Worm (Caenorhabditis elegans) whole organism, L4 larva: ENCODE results near the gene K09E9.3.
A peak's percentile ranks its signal among the peaks of the same experiment; 100 is the strongest.

Experiments used
- F10B5.3 ChIP-seq: sonication (generic microtip); optimal IDR thresholded peaks from 2 replicates; lab custom pipeline; 2016; ENCODE audit warnings: mild to moderate bottlenecking, missing genetic modification characterization, missing compliant biosample characterization
- F26F4.8 ChIP-seq: fragments of 200-800 bp; sonication (Bioruptor generic); conservative IDR thresholded peaks from 2 replicates; pipeline ENCODE4 v1.3.6; 2022; ENCODE audit warnings: missing genetic modification characterization, missing compliant biosample characterization
- F49E8.2 ChIP-seq: sonication (generic microtip); optimal IDR thresholded peaks from 2 replicates; lab custom pipeline; 2016; ENCODE audit warnings: missing compliant biosample characterization, mild to moderate bottlenecking, missing genetic modification characterization, borderline replicate concordance
- R02D3.7 ChIP-seq: fragments of 150-350 bp; sonication (generic microtip); optimal IDR thresholded peaks from 3 replicates; lab custom pipeline; 2014; ENCODE audit warnings: missing biosample characterization, missing genetic modification characterization
- Y105C5A.15 ChIP-seq: fragments of 200-800 bp; sonication (Bioruptor generic); IDR thresholded peaks from 2 replicates; pipeline ENCODE4 v1.3.6; 2022; ENCODE audit warnings: missing genetic modification characterization, missing compliant biosample characterization
- Y48G9A.11 ChIP-seq: fragments of 200-800 bp; sonication (Bioruptor generic); IDR thresholded peaks from 2 replicates; pipeline ENCODE4 v1.3.6; 2022; ENCODE audit warnings: missing genetic modification reagents, missing genetic modification characterization, missing compliant biosample characterization
- Y5F2A.4 ChIP-seq: fragments of 200-800 bp; sonication (Bioruptor generic); optimal IDR thresholded peaks from 2 replicates; lab custom pipeline; 2018; ENCODE audit warnings: mild to moderate bottlenecking, missing genetic modification characterization, missing compliant biosample characterization
- Y75B8A.6 ChIP-seq: fragments of 200-800 bp; sonication (Bioruptor generic); IDR thresholded peaks from 2 replicates; pipeline ENCODE4 v1.3.6; 2022; ENCODE audit warnings: missing genetic modification reagents, missing genetic modification characterization, missing compliant biosample characterization
- ama-1 ChIP-seq: fragments of 150-350 bp; optimal IDR thresholded peaks from 2 replicates; lab custom pipeline; 2014; ENCODE audit warnings: inconsistent platforms, mixed read lengths
- ceh-62 ChIP-seq: sonication (generic microtip); optimal IDR thresholded peaks from 2 replicates; lab custom pipeline; 2017; ENCODE audit warnings: missing biosample characterization, missing genetic modification characterization
- ceh-82 ChIP-seq: sonication (generic microtip); optimal IDR thresholded peaks from 2 replicates; lab custom pipeline; 2017; ENCODE audit warnings: missing biosample characterization, missing genetic modification characterization
- cey-2 ChIP-seq: sonication (generic microtip); optimal IDR thresholded peaks from 3 replicates; lab custom pipeline; 2017; ENCODE audit warnings: missing genetic modification characterization, mild to moderate bottlenecking, missing compliant biosample characterization, antibody characterized with exemption, borderline replicate concordance; ENCODE audit not compliant: insufficient read depth
- dmd-6 ChIP-seq: fragments of 200-800 bp; sonication (Bioruptor generic); IDR thresholded peaks from 2 replicates; pipeline ENCODE4 v1.3.6; 2022; ENCODE audit warnings: missing genetic modification reagents, missing genetic modification characterization, missing compliant biosample characterization
- dmd-8 ChIP-seq: fragments of 200-800 bp; sonication (Bioruptor generic); IDR thresholded peaks from 2 replicates; pipeline ENCODE4 v1.3.6; 2022; ENCODE audit warnings: missing genetic modification characterization, missing compliant biosample characterization
- dmd-9 ChIP-seq: fragments of 200-800 bp; sonication (Bioruptor generic); IDR thresholded peaks from 2 replicates; pipeline ENCODE4 v1.3.6; 2022; ENCODE audit warnings: missing genetic modification reagents, missing genetic modification characterization, missing compliant biosample characterization
- dpl-1 ChIP-seq: fragments of 150-350 bp; optimal IDR thresholded peaks from 2 replicates; lab custom pipeline; 2014; ENCODE audit warnings: missing biosample characterization, missing genetic modification reagents, missing genetic modification characterization
- egl-43 ChIP-seq: fragments of 200-800 bp; sonication (Bioruptor generic); IDR thresholded peaks from 2 replicates; pipeline ENCODE4 v1.3.6; 2022; ENCODE audit warnings: missing genetic modification reagents, missing genetic modification characterization, missing compliant biosample characterization
- fos-1 ChIP-seq: fragments of 150-350 bp; optimal IDR thresholded peaks from 2 replicates; lab custom pipeline; 2014; ENCODE audit warnings: missing biosample characterization, missing genetic modification characterization
- gei-8 ChIP-seq: fragments of 200-800 bp; sonication (Bioruptor generic); optimal IDR thresholded peaks from 2 replicates; lab custom pipeline; 2018; ENCODE audit warnings: mild to moderate bottlenecking, missing genetic modification characterization, missing compliant biosample characterization
- hlh-30 ChIP-seq: sonication (generic microtip); optimal IDR thresholded peaks from 2 replicates; lab custom pipeline; 2017; ENCODE audit warnings: antibody characterized with exemption, mild to moderate bottlenecking, missing genetic modification characterization, missing compliant biosample characterization; ENCODE audit not compliant: insufficient read depth
- jun-1 ChIP-seq: fragments of 150-350 bp; optimal IDR thresholded peaks from 2 replicates; lab custom pipeline; 2014; ENCODE audit warnings: missing biosample characterization, missing genetic modification reagents, missing genetic modification characterization
- lim-7 ChIP-seq: fragments of 200-800 bp; sonication (Bioruptor generic); IDR thresholded peaks from 2 replicates; pipeline ENCODE4 v1.3.6; 2022; ENCODE audit warnings: missing genetic modification characterization, missing compliant biosample characterization
- lin-1 ChIP-seq: fragments of 200-800 bp; sonication (Bioruptor generic); IDR thresholded peaks from 2 replicates; pipeline ENCODE4 v1.3.6; 2022; ENCODE audit warnings: missing genetic modification reagents, missing genetic modification characterization, missing compliant biosample characterization
- lin-15B ChIP-seq: fragments of 150-350 bp; sonication (generic microtip); optimal IDR thresholded peaks from 3 replicates; lab custom pipeline; 2014; ENCODE audit warnings: missing biosample characterization, missing genetic modification characterization
- lin-29 ChIP-seq: fragments of 200-800 bp; sonication (Bioruptor generic); IDR thresholded peaks from 2 replicates; pipeline ENCODE4 v1.3.6; 2022; ENCODE audit warnings: missing genetic modification reagents, missing genetic modification characterization, missing compliant biosample characterization
- lin-38 ChIP-seq: fragments of 200-800 bp; sonication (Bioruptor generic); IDR thresholded peaks from 2 replicates; pipeline ENCODE4 v1.3.6; 2022; ENCODE audit warnings: missing genetic modification reagents, missing genetic modification characterization, missing compliant biosample characterization
- lsy-2 ChIP-seq, 2 experiments: fragments of 150-350 bp in 1 of 2; sonication (generic microtip) in 1 of 2; optimal IDR thresholded peaks; 2 replicates each; lab custom pipeline; 2014 to 2017; ENCODE audit warnings: missing biosample characterization in 2 of 2, missing genetic modification characterization in 2 of 2
- madf-5 ChIP-seq, 2 experiments: fragments of 200-800 bp; sonication (Bioruptor generic); IDR thresholded peaks; 2 replicates each; pipeline ENCODE4 v1.3.6; 2022; ENCODE audit warnings: missing compliant biosample characterization in 2 of 2, missing genetic modification characterization in 2 of 2
- madf-9 ChIP-seq: fragments of 200-800 bp; sonication (Bioruptor generic); conservative IDR thresholded peaks from 2 replicates; pipeline ENCODE4 v1.3.6; 2022; ENCODE audit warnings: missing genetic modification reagents, missing genetic modification characterization, missing compliant biosample characterization
- mdl-1 ChIP-seq, 2 experiments: fragments of 150-350 bp in 1 of 2; sonication (generic microtip) in 1 of 2; optimal IDR thresholded peaks; 2 replicates each; lab custom pipeline; 2014 to 2017; ENCODE audit warnings: missing biosample characterization in 2 of 2, missing genetic modification characterization in 2 of 2
- mdt-29 ChIP-seq: fragments of 200-800 bp; sonication (Bioruptor generic); IDR thresholded peaks from 2 replicates; pipeline ENCODE4 v1.3.6; 2022; ENCODE audit warnings: missing genetic modification reagents, missing genetic modification characterization, missing compliant biosample characterization
- mes-2 ChIP-seq: sonication (generic microtip); optimal IDR thresholded peaks from 2 replicates; lab custom pipeline; 2016; ENCODE audit warnings: missing genotype, mild to moderate bottlenecking, missing genetic modification characterization, missing compliant biosample characterization; ENCODE audit not compliant: poor library complexity, severe bottlenecking
- mxl-3 ChIP-seq: fragments of 200-800 bp; sonication (Bioruptor generic); optimal IDR thresholded peaks from 2 replicates; lab custom pipeline; 2018; ENCODE audit warnings: mild to moderate bottlenecking, missing genetic modification characterization, missing compliant biosample characterization
- nhr-10 ChIP-seq: fragments of 150-350 bp; optimal IDR thresholded peaks from 2 replicates; lab custom pipeline; 2014; ENCODE audit warnings: missing biosample characterization, missing genetic modification characterization
- nhr-25 ChIP-seq: sonication (generic microtip); optimal IDR thresholded peaks from 2 replicates; lab custom pipeline; 2017; ENCODE audit warnings: missing genetic modification characterization, mild to moderate bottlenecking, missing compliant biosample characterization, antibody characterized with exemption, moderate library complexity, borderline replicate concordance; ENCODE audit not compliant: insufficient read depth
- nhr-41 ChIP-seq: fragments of 200-800 bp; sonication (Bioruptor generic); IDR thresholded peaks from 2 replicates; pipeline ENCODE4 v1.3.6; 2022; ENCODE audit warnings: missing genetic modification reagents, missing genetic modification characterization, missing compliant biosample characterization
- nhr-42 ChIP-seq: fragments of 200-800 bp; sonication (Bioruptor generic); IDR thresholded peaks from 2 replicates; pipeline ENCODE4 v1.3.6; 2022; ENCODE audit warnings: missing genetic modification characterization, missing compliant biosample characterization
- nhr-48 ChIP-seq: sonication (generic microtip); optimal IDR thresholded peaks from 2 replicates; lab custom pipeline; 2016; ENCODE audit warnings: mild to moderate bottlenecking, missing genetic modification characterization, missing compliant biosample characterization
- nhr-76 ChIP-seq: fragments of 150-350 bp; optimal IDR thresholded peaks from 2 replicates; lab custom pipeline; 2014; ENCODE audit warnings: missing biosample characterization, missing genetic modification characterization
- nhr-77 ChIP-seq: fragments of 150-350 bp; optimal IDR thresholded peaks from 2 replicates; lab custom pipeline; 2014; ENCODE audit warnings: missing biosample characterization, missing genetic modification characterization
- pha-4 ChIP-seq, 2 experiments: fragments of 150-350 bp in 1 of 2; fragments of 200-800 bp in 1 of 2; sonication (Bioruptor generic) in 1 of 2; IDR thresholded peaks in 1 of 2; optimal IDR thresholded peaks in 1 of 2; 2 replicates each; pipeline versions ENCODE4 v1.3.6 to Lab custom; 2014 to 2022; ENCODE audit warnings: missing genetic modification characterization in 2 of 2, missing genetic modification reagents in 2 of 2, missing biosample characterization in 1 of 2, missing compliant biosample characterization in 1 of 2
- php-3 ChIP-seq: fragments of 200-800 bp; sonication (Bioruptor generic); IDR thresholded peaks from 2 replicates; pipeline ENCODE4 v1.3.6; 2022; ENCODE audit warnings: missing genetic modification reagents, missing genetic modification characterization, missing compliant biosample characterization
- rbr-2 ChIP-seq: sonication (generic microtip); optimal IDR thresholded peaks from 2 replicates; lab custom pipeline; 2016; ENCODE audit warnings: missing genotype, missing genetic modification characterization, missing compliant biosample characterization
- saeg-2 ChIP-seq: fragments of 200-800 bp; sonication (Bioruptor generic); IDR thresholded peaks from 2 replicates; pipeline ENCODE4 v1.3.6; 2022; ENCODE audit warnings: missing genetic modification reagents, missing genetic modification characterization, missing compliant biosample characterization
- skn-1 ChIP-seq: fragments of 150-350 bp; optimal IDR thresholded peaks from 2 replicates; lab custom pipeline; 2014; ENCODE audit warnings: missing biosample characterization, missing genetic modification characterization
- unc-130 ChIP-seq: sonication (generic microtip); optimal IDR thresholded peaks from 2 replicates; lab custom pipeline; 2016; ENCODE audit warnings: missing genetic modification reagents, missing genetic modification characterization, missing compliant biosample characterization
- zfp-2 ChIP-seq: sonication (generic microtip); optimal IDR thresholded peaks from 2 replicates; lab custom pipeline; 2016; ENCODE audit warnings: mild to moderate bottlenecking, missing genetic modification characterization, missing compliant biosample characterization
- zip-11 ChIP-seq: fragments of 200-800 bp; sonication (Bioruptor generic); IDR thresholded peaks from 2 replicates; pipeline ENCODE4 v1.3.6; 2022; ENCODE audit warnings: missing genetic modification characterization, missing compliant biosample characterization
- zip-2 ChIP-seq: fragments of 150-350 bp; optimal IDR thresholded peaks from 2 replicates; lab custom pipeline; 2014; ENCODE audit warnings: missing biosample characterization, missing genetic modification characterization
- ztf-7 ChIP-seq: fragments of 150-350 bp; optimal IDR thresholded peaks from 2 replicates; lab custom pipeline; 2014; ENCODE audit warnings: missing biosample characterization, missing genetic modification characterization

Gene K09E9.3

DNA sequence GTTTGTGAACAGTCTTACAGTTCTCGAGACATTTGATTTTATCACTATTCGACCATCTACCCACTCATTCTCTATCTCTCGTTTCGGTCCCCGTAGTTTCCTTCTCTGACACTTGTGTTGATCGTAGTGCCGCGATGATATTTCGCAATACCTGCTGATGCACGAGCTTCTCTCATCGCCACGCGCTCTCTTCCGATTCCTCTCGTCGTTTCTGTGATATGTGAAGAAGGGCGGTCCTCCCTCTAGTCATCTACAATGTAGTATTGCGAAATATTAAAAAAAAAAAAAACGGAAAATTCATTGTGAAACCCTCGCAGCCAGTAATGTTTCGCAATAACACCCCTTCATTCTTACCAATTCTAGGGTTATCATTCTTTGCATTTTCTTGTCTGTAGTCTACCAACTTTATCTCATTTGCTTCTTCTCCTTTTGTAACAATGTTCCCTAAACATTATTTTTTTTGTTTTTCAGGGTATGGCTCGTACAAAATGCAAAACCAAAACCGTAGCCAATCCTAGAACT is 6.0 kb downstream of the K09E9.3 start, which contains the start of gene nipi-3:
Gene nipi-3 (plus strand): TSS at position 472 of the 522 bp plus-strand sequence.
- peak; percentile 96 for TF ChIP-seq mxl-3 (GFP tag; lab: Kevin White, UChicago)
- TF ChIP-seq zip-11 (GFP tag; lab: Robert Waterston, UW) = no peak
- TF ChIP-seq fos-1 (tag; lab: Kevin White, UChicago) = peak; percentile 59
- peak; percentile 74 for TF ChIP-seq lin-38 (GFP tag; lab: Robert Waterston, UW)
- TF ChIP-seq nhr-48 (tag; lab: Kevin White, UChicago) = peak; percentile 91
- TF ChIP-seq lsy-2 (tag; optimal IDR thresholded peaks at IDR 0.05; lab: Kevin White, UChicago) = peak; percentile 89 to 92
- TF ChIP-seq R02D3.7 (tag; lab: Kevin White, UChicago) = no peak
- peak; percentile 88 for TF ChIP-seq mes-2 (tag; lab: Kevin White, UChicago)
- peak; percentile 81 for TF ChIP-seq saeg-2 (GFP tag; lab: Robert Waterston, UW)
- peak; percentile 80 for TF ChIP-seq mdt-29 (GFP tag; lab: Robert Waterston, UW)
- no peak for TF ChIP-seq gei-8 (GFP tag; lab: Kevin White, UChicago)
- no peak for TF ChIP-seq ama-1 (lab: Kevin White, UChicago)
- TF ChIP-seq jun-1 (tag; lab: Kevin White, UChicago) = peak; percentile 86
- no peak for TF ChIP-seq Y5F2A.4
- TF ChIP-seq egl-43 (GFP tag; lab: Robert Waterston, UW) = peak; percentile 84
- peak; percentile 93 for TF ChIP-seq pha-4 (GFP tag; IDR thresholded peaks at IDR 0.05; lab: Robert Waterston, UW)
- TF ChIP-seq pha-4 (tag; optimal IDR thresholded peaks at IDR 0.05; lab: Kevin White, UChicago) = peak; percentile 2
- TF ChIP-seq skn-1 (tag; lab: Kevin White, UChicago) = peak; percentile 52
- TF ChIP-seq madf-9 (GFP tag; lab: Robert Waterston, UW) = peak; percentile 86
- no peak for TF ChIP-seq F49E8.2 (tag; lab: Kevin White, UChicago)
- no peak; the same call in 1 of the 2 replicates for TF ChIP-seq lin-29 (GFP tag; lab: Robert Waterston, UW)
- TF ChIP-seq zfp-2 (tag; lab: Kevin White, UChicago) = no peak
- TF ChIP-seq lin-15B (tag; lab: Kevin White, UChicago) = peak; percentile 44
- TF ChIP-seq nhr-76 (tag; lab: Kevin White, UChicago) = peak; percentile 80
- TF ChIP-seq F26F4.8 (GFP tag; lab: Robert Waterston, UW) = no peak
- TF ChIP-seq zip-2 (tag; lab: Kevin White, UChicago) = peak; percentile 85
- peak; percentile 76; the same call in 1 of the 2 replicates for TF ChIP-seq nhr-42 (GFP tag; lab: Robert Waterston, UW)
- TF ChIP-seq php-3 (GFP tag; lab: Robert Waterston, UW) = peak; percentile 73; the same call in 1 of the 2 replicates
- TF ChIP-seq ceh-62 (tag; lab: Kevin White, UChicago) = no peak
- no peak for TF ChIP-seq lim-7
- TF ChIP-seq dmd-9 = no peak
- peak; percentile 61 for TF ChIP-seq cey-2 (tag; lab: Kevin White, UChicago)
- no peak for TF ChIP-seq madf-5 (GFP tag; IDR thresholded peaks at IDR 0.05; lab: Robert Waterston, UW)
- peak; percentile 88 for TF ChIP-seq ztf-7 (tag; lab: Kevin White, UChicago)
- peak; percentile 99 for TF ChIP-seq mdl-1 (tag; optimal IDR thresholded peaks at IDR 0.05; lab: Kevin White, UChicago)
- TF ChIP-seq dpl-1 (GFP tag; lab: Kevin White, UChicago) = peak; percentile 64
- TF ChIP-seq nhr-77 (tag; lab: Kevin White, UChicago) = peak; percentile 99
- peak; percentile 88 for TF ChIP-seq lin-1 (GFP tag; lab: Robert Waterston, UW)
- TF ChIP-seq unc-130 (GFP tag; lab: Kevin White, UChicago) = no peak
- no peak for TF ChIP-seq dmd-8 (GFP tag; lab: Robert Waterston, UW)
- 0 out of 2 replicates have a peak, but pooled peaks have one; percentile 16 for TF ChIP-seq Y75B8A.6 (GFP tag; lab: Robert Waterston, UW)
- TF ChIP-seq Y105C5A.15 = no peak
- TF ChIP-seq rbr-2 (tag; lab: Kevin White, UChicago) = peak; percentile 88
- TF ChIP-seq nhr-25 (tag; lab: Kevin White, UChicago) = peak; percentile 84
- peak; percentile 99 for TF ChIP-seq hlh-30 (tag; lab: Kevin White, UChicago)
- peak; percentile 94 for TF ChIP-seq nhr-10
- TF ChIP-seq F10B5.3 (tag; lab: Kevin White, UChicago) = no peak
- TF ChIP-seq ceh-82 = no peak
- TF ChIP-seq nhr-41 = peak; percentile 95
- TF ChIP-seq dmd-6 (GFP tag; lab: Robert Waterston, UW) = peak; percentile 99
- no peak for TF ChIP-seq Y48G9A.11
